Worm (Caenorhabditis elegans) whole organism, early embryonic: ENCODE results near the gene W05H7.1.
"Not testable (repeated sequence)": the region's sequence is repeated elsewhere in the genome, so short reads cannot be mapped to it uniquely, and the experiment has no call there.

Experiments
- B0310.2 ChIP-seq: sonication (generic microtip); optimal IDR thresholded peaks from 2 replicates; lab custom pipeline; 2016; ENCODE audit warnings: mild to moderate bottlenecking, missing genetic modification characterization, missing compliant biosample characterization
- F13C5.2 ChIP-seq: sonication (generic microtip); optimal IDR thresholded peaks from 2 replicates; lab custom pipeline; 2017; ENCODE audit warnings: mild to moderate bottlenecking, missing genetic modification characterization, inconsistent platforms, missing compliant biosample characterization
- aly-1 ChIP-seq: sonication (generic microtip); optimal IDR thresholded peaks from 2 replicates; lab custom pipeline; 2016; ENCODE audit warnings: missing genetic modification characterization, missing compliant biosample characterization
- ama-1 ChIP-seq: fragments of 150-350 bp; optimal IDR thresholded peaks from 2 replicates; lab custom pipeline; 2014
- ceh-13 ChIP-seq: fragments of 200-800 bp; sonication (Bioruptor generic); optimal IDR thresholded peaks from 2 replicates; lab custom pipeline; 2018; ENCODE audit warnings: mild to moderate bottlenecking, missing genetic modification characterization, missing compliant biosample characterization
- ceh-36 ChIP-seq: sonication (generic microtip); optimal IDR thresholded peaks from 2 replicates; lab custom pipeline; 2016; ENCODE audit warnings: missing genetic modification characterization, inconsistent platforms, missing compliant biosample characterization
- ets-7 ChIP-seq: sonication (generic microtip); optimal IDR thresholded peaks from 2 replicates; lab custom pipeline; 2016; ENCODE audit warnings: missing genotype, missing genetic modification characterization, missing compliant biosample characterization
- flt-1 ChIP-seq: fragments of 200-800 bp; sonication (Bioruptor generic); IDR thresholded peaks from 2 replicates; pipeline ENCODE4 v1.3.6; 2022; ENCODE audit warnings: missing genetic modification characterization, missing compliant biosample characterization
- hmbx-1 ChIP-seq: sonication (generic microtip); optimal IDR thresholded peaks from 2 replicates; lab custom pipeline; 2016; ENCODE audit warnings: mild to moderate bottlenecking, missing genetic modification characterization, missing compliant biosample characterization
- hmg-4 ChIP-seq: fragments of 200-800 bp; sonication (Bioruptor generic); optimal IDR thresholded peaks from 2 replicates; lab custom pipeline; 2018; ENCODE audit warnings: mild to moderate bottlenecking, missing genetic modification characterization, missing compliant biosample characterization
- hnd-1 ChIP-seq: sonication (generic microtip); optimal IDR thresholded peaks from 2 replicates; lab custom pipeline; 2016; ENCODE audit warnings: missing genetic modification characterization, missing compliant biosample characterization
- pes-1 ChIP-seq: fragments of 200-800 bp; sonication (Bioruptor generic); IDR thresholded peaks from 2 replicates; pipeline ENCODE4 v1.3.6; 2022; ENCODE audit warnings: missing genetic modification reagents, missing genetic modification characterization, missing compliant biosample characterization
- scrt-1 ChIP-seq: fragments of 200-800 bp; sonication (Bioruptor generic); IDR thresholded peaks from 2 replicates; pipeline ENCODE4 v1.3.6; 2022; ENCODE audit warnings: missing genetic modification characterization, missing compliant biosample characterization
- sea-1 ChIP-seq: fragments of 200-800 bp; sonication (Bioruptor generic); conservative IDR thresholded peaks from 2 replicates; pipeline ENCODE4 v1.3.6; 2022; ENCODE audit warnings: missing genetic modification characterization, missing compliant biosample characterization
- tbx-11 ChIP-seq: fragments of 200-800 bp; sonication (Bioruptor generic); IDR thresholded peaks from 2 replicates; pipeline ENCODE4 v1.3.6; 2022; ENCODE audit warnings: missing genetic modification characterization, missing compliant biosample characterization
- tbx-37 ChIP-seq: fragments of 200-800 bp; sonication (Bioruptor generic); conservative IDR thresholded peaks from 2 replicates; pipeline ENCODE4 v1.3.6; 2022; ENCODE audit warnings: missing genetic modification reagents, missing genetic modification characterization, missing compliant biosample characterization
- tra-4 ChIP-seq: sonication (generic microtip); optimal IDR thresholded peaks from 2 replicates; lab custom pipeline; 2017; ENCODE audit warnings: missing genetic modification characterization, missing compliant biosample characterization

The W05H7.1 gene

DNA sequence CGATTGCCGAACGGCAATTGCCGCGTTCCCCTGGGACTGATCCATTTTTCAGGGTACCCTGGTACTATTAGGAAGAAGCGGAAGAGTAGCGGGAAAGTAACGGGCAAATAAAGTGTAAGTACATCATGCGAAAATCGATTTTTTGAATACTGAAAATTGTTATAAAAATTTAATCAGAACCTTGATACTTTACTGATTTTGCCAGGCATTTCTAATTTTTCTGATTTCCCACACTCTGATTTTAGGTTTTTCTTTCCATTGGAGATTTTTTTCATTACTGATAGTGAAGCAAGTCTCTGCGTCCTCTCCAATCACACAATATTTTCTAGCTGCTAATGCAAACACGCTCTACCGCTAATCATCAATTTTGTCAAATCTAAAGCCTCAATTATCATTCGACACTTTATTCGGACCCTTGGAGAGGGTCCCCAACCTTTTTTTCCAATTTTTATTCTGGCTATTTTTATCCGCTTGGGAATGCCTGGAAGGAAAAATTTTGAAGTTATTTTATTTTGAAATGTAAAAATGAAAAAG is 31.3 kb upstream of the W05H7.1 start, which contains the start of gene F19G12.9:
Gene F19G12.9, plus strand, starts transcription at position 51 of the 534 bp plus-strand sequence.
- TF ChIP-seq ama-1 (lab: Kevin White, UChicago) (no peak), ceh-36 (tag; lab: Kevin White, UChicago) (no peak), scrt-1 (no peak), aly-1 (no peak), tbx-11 (GFP tag; lab: Robert Waterston, UW) (no peak), tbx-37 (GFP tag; lab: Robert Waterston, UW) (no peak), hmg-4 (no peak), B0310.2 (tag; lab: Kevin White, UChicago) (no peak), F13C5.2 (no peak), flt-1 (GFP tag; lab: Robert Waterston, UW) (no peak), hmbx-1 (tag; lab: Kevin White, UChicago) (no peak), pes-1 (no peak), ceh-13 (no peak), tra-4 (tag; lab: Kevin White, UChicago) (no peak), hnd-1 (no peak), ets-7 (tag; lab: Kevin White, UChicago) (no peak), sea-1 (no peak)

ce11 chrX:1420524-1420923 is 30.0 kb upstream of the W05H7.1 start:
- TF ChIP-seq aly-1 (no peak), tra-4 (tag; lab: Kevin White, UChicago) (no peak), ceh-13 (no peak), tbx-11 (GFP tag; lab: Robert Waterston, UW) (no peak), hmbx-1 (tag; lab: Kevin White, UChicago) (no peak), tbx-37 (GFP tag; lab: Robert Waterston, UW) (no peak), B0310.2 (tag; lab: Kevin White, UChicago) (no peak), hnd-1 (no peak), ceh-36 (tag; lab: Kevin White, UChicago) (no peak), F13C5.2 (no peak), sea-1 (no peak), pes-1 (no peak)

DNA sequence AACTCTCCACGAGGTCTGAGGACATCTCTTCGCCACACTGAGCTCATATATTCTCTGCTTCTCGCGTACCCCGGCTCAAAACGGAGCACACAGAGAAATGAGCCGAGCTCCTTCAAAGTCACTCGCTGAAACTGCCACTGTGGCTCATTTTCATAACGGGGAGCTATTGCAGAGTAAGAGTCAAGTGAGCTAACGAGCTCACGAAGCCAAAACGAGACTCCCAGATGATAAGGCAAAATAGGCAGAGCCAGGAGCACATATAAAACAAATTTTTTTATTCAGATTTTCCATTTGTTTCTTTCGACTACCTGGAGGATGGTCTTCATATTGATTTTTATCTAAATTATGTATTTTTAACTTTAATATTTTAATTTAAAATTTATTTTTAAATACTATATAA is 26.1 kb upstream of the W05H7.1 start, which contains the start of gene F19G12.3:
Gene F19G12.3, plus strand, starts transcription at position 301 of the 400 bp plus-strand sequence.
- no peak for TF ChIP-seq hmg-4
- TF ChIP-seq tbx-37 (GFP tag; lab: Robert Waterston, UW): no peak
- TF ChIP-seq flt-1 (GFP tag; lab: Robert Waterston, UW): no peak
- TF ChIP-seq ceh-36 (tag; lab: Kevin White, UChicago): no peak

DNA sequence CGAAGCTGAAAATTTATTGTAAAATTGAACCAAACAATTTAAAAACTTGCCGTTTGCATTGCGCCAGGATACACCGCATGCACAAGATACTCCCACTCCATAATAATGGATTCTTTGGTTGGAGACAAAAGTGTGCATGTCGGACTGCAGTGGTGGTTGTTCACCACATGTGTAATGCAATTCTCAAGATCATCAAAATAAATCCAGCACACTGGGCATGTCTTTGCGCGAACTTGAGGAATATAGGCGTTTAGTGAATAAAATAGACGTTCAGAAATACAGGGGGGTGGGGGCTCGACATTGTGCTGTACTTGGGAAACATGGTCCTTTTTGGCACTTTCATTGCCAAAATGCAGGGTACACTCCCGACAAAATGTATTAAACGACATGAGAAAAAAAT is 24.1 kb upstream of the W05H7.1 start, which contains the start of gene F19G12.11:
Gene F19G12.11, minus strand, starts transcription at position 101 of the 400 bp plus-strand sequence.
- TF ChIP-seq tbx-37 (GFP tag; lab: Robert Waterston, UW) (no peak), aly-1 (no peak), ama-1 (lab: Kevin White, UChicago) (no peak), ceh-36 (tag; lab: Kevin White, UChicago) (no peak), scrt-1 (no peak)

ce11 chrX:1430707-1431106 is 19.9 kb upstream of the W05H7.1 start, which contains the start of gene F19G12.1:
F19G12.1 (plus strand) TSS chrX:1431007.
- not testable (repeated sequence) for TF ChIP-seq tra-4 (tag; lab: Kevin White, UChicago); tbx-37 (GFP tag; lab: Robert Waterston, UW); hnd-1

- TF ChIP-seq ceh-36 (tag; lab: Kevin White, UChicago) (no peak), flt-1 (GFP tag; lab: Robert Waterston, UW) (no peak), sea-1 (no peak), aly-1 (no peak), hmbx-1 (tag; lab: Kevin White, UChicago) (no peak), hmg-4 (no peak), pes-1 (no peak), tra-4 (tag; lab: Kevin White, UChicago) (no peak), ets-7 (tag; lab: Kevin White, UChicago) (no peak), hnd-1 (no peak), F13C5.2 (no peak), tbx-37 (GFP tag; lab: Robert Waterston, UW) (no peak), B0310.2 (tag; lab: Kevin White, UChicago) (no peak), ceh-13 (no peak), ama-1 (lab: Kevin White, UChicago) (no peak)
Observed at ce11 chrX:1437097-1437496, 13.5 kb upstream of the W05H7.1 start.

DNA sequence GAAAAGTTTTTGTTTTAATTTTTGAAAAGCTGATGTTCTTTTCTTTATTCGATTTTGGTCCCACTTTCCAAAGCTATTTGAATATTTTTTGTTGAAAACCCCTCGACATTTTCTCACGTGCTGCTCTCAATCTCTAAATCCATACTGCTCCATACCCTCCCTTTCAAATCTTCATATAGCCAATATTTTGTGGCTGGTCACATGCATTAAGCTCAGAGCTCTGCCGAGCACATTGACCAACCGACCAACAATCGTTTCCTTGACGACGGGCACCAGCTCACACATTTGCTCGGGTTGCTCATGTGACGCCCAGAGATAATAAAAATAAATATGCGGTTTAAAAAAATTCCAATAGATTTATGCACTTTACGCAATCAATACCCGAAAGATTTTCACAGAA is 11.6 kb upstream of the W05H7.1 start:
- TF ChIP-seq ets-7 (tag; lab: Kevin White, UChicago): no peak
- TF ChIP-seq scrt-1: no peak
- TF ChIP-seq ceh-36 (tag; lab: Kevin White, UChicago): no peak
- TF ChIP-seq ceh-13: no peak
- TF ChIP-seq hmg-4: no peak
- no peak for TF ChIP-seq F13C5.2
- no peak for TF ChIP-seq sea-1
- TF ChIP-seq hnd-1: no peak
- TF ChIP-seq flt-1 (GFP tag; lab: Robert Waterston, UW): no peak
- no peak for TF ChIP-seq ama-1 (lab: Kevin White, UChicago)
- TF ChIP-seq tbx-11 (GFP tag; lab: Robert Waterston, UW): no peak
- no peak for TF ChIP-seq pes-1
- TF ChIP-seq aly-1: no peak
- no peak for TF ChIP-seq B0310.2 (tag; lab: Kevin White, UChicago)
- TF ChIP-seq tra-4 (tag; lab: Kevin White, UChicago): no peak

ce11 chrX:1440161-1440560 is 10.4 kb upstream of the W05H7.1 start, which contains the start of gene sedl-1:
sedl-1 (minus strand) TSS chrX:1440261.
- TF ChIP-seq scrt-1 (no peak), tbx-11 (GFP tag; lab: Robert Waterston, UW) (no peak), sea-1 (no peak), ceh-36 (tag; lab: Kevin White, UChicago) (no peak), hnd-1 (no peak), tbx-37 (GFP tag; lab: Robert Waterston, UW) (no peak), pes-1 (no peak), flt-1 (GFP tag; lab: Robert Waterston, UW) (no peak), hmg-4 (no peak), tra-4 (tag; lab: Kevin White, UChicago) (no peak), ama-1 (lab: Kevin White, UChicago) (no peak), ets-7 (tag; lab: Kevin White, UChicago) (no peak), B0310.2 (tag; lab: Kevin White, UChicago) (no peak), ceh-13 (no peak), F13C5.2 (no peak)
